Worm (Caenorhabditis elegans): Measurements from ENCODE around the gene ugt-6.

DNA sequence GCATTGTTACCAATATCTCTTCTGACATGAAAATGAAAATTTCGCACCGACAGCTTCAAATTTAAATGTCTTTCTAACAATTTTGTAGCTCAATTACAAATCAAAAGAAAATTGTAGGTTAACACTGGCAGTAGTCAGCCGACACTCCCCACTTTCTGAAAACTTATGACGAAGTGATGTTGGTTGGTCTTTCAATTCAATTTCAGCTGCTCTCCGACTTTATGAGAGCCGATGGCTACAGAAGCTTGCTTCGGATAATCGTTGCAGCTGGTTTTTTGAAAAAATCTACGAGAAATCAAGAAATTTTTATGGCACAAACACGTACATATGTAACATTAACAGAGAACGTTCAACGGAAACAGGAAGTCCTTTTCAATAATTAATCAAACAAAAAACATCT is 13.2 kb downstream of the ugt-6 start, which contains the start of gene sre-20:
- TF ChIP-seq flt-1 (GFP tag; IDR thresholded peaks at IDR 0.05) (no peak), klf-2 (GFP tag; conservative IDR thresholded peaks at IDR 0.05) (no peak), tab-1 (GFP tag; IDR thresholded peaks at IDR 0.05) (no peak), ref-1 (GFP tag; conservative IDR thresholded peaks at IDR 0.05) (no peak), med-1 (GFP tag; optimal IDR thresholded peaks at IDR 0.05; ENCODE audit: insufficient read depth) (no peak), ztf-23 (GFP tag; IDR thresholded peaks at IDR 0.05) (no peak), T22C8.4 (GFP tag; IDR thresholded peaks at IDR 0.05) (no peak), ztf-29 (GFP tag; IDR thresholded peaks at IDR 0.05) (no peak)

All from whole organism, midembryonic.